Worm (Caenorhabditis elegans): ENCODE data around the gene B0464.9.

DNA sequence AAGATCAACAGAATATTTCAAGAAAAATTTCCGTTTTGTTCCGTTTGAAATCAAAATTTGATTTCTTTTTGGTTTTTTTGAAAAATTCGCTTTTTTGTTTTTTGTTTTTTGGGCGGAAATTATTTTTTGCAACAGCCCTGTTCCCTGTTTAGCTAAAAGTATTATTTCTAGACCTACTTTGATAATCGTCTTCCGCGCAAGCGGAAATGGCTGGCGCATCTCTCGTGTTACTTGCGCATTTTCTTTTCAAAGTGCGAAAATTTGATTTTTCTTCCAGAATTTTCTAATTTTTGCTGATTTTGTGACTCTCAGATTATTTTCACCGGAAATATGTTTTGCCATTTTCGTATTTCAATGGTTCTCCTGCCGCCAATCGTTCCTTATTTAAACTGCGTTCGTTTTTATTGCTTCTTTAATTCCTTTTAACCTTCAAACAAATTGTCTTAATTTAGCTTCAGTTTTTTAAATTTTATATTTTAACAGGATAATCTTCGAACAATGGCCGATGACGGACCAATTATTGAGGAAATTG lies 31.9 kb upstream of the B0464.9 start, which contains the start of gene cpar-1:
- TF ChIP-seq ztf-11 (tag; optimal IDR thresholded peaks at IDR 0.05) (no peak), ceh-8 (GFP tag; optimal IDR thresholded peaks at IDR 0.05) (no peak), nhr-11 (tag; optimal IDR thresholded peaks at IDR 0.05) (no peak)
